Worm (Caenorhabditis elegans) whole organism, early embryonic: ENCODE measurements around the gene unc-32.

ENCODE experiments used
- B0310.2 ChIP-seq: sonication (generic microtip); optimal IDR thresholded peaks from 2 replicates; lab custom pipeline; 2016; ENCODE audit warnings: mild to moderate bottlenecking, missing genetic modification characterization, missing compliant biosample characterization
- aly-1 ChIP-seq: sonication (generic microtip); optimal IDR thresholded peaks from 2 replicates; lab custom pipeline; 2016; ENCODE audit warnings: missing genetic modification characterization, missing compliant biosample characterization
- ama-1 ChIP-seq: fragments of 150-350 bp; optimal IDR thresholded peaks from 2 replicates; lab custom pipeline; 2014
- ceh-13 ChIP-seq: fragments of 200-800 bp; sonication (Bioruptor generic); optimal IDR thresholded peaks from 2 replicates; lab custom pipeline; 2018; ENCODE audit warnings: mild to moderate bottlenecking, missing genetic modification characterization, missing compliant biosample characterization
- ets-7 ChIP-seq: sonication (generic microtip); optimal IDR thresholded peaks from 2 replicates; lab custom pipeline; 2016; ENCODE audit warnings: missing genotype, missing genetic modification characterization, missing compliant biosample characterization
- flt-1 ChIP-seq: fragments of 200-800 bp; sonication (Bioruptor generic); IDR thresholded peaks from 2 replicates; pipeline ENCODE4 v1.3.6; 2022; ENCODE audit warnings: missing genetic modification characterization, missing compliant biosample characterization
- hmbx-1 ChIP-seq: sonication (generic microtip); optimal IDR thresholded peaks from 2 replicates; lab custom pipeline; 2016; ENCODE audit warnings: mild to moderate bottlenecking, missing genetic modification characterization, missing compliant biosample characterization
- hmg-4 ChIP-seq: fragments of 200-800 bp; sonication (Bioruptor generic); optimal IDR thresholded peaks from 2 replicates; lab custom pipeline; 2018; ENCODE audit warnings: mild to moderate bottlenecking, missing genetic modification characterization, missing compliant biosample characterization
- hnd-1 ChIP-seq: sonication (generic microtip); optimal IDR thresholded peaks from 2 replicates; lab custom pipeline; 2016; ENCODE audit warnings: missing genetic modification characterization, missing compliant biosample characterization
- scrt-1 ChIP-seq: fragments of 200-800 bp; sonication (Bioruptor generic); IDR thresholded peaks from 2 replicates; pipeline ENCODE4 v1.3.6; 2022; ENCODE audit warnings: missing genetic modification characterization, missing compliant biosample characterization
- tbx-37 ChIP-seq: fragments of 200-800 bp; sonication (Bioruptor generic); conservative IDR thresholded peaks from 2 replicates; pipeline ENCODE4 v1.3.6; 2022; ENCODE audit warnings: missing genetic modification reagents, missing genetic modification characterization, missing compliant biosample characterization

- TF ChIP-seq ama-1 (lab: Kevin White, UChicago) (no peak), hnd-1 (no peak), tbx-37 (no peak), aly-1 (tag; lab: Kevin White, UChicago) (no peak), ets-7 (tag; lab: Kevin White, UChicago) (no peak), flt-1 (GFP tag; lab: Robert Waterston, UW) (no peak), B0310.2 (tag; lab: Kevin White, UChicago) (no peak), hmbx-1 (no peak), hmg-4 (GFP tag; lab: Kevin White, UChicago) (no peak), scrt-1 (GFP tag; lab: Robert Waterston, UW) (no peak), ceh-13 (GFP tag; lab: Kevin White, UChicago) (no peak)
These were observed 39.4 kb upstream of the unc-32 start for ce11 chrIII:8866038-8866437.
